Worm (Caenorhabditis elegans) whole organism, L3 larva: Measurements from ENCODE around the gene Y67H2A.10.

Source experiments
- R02D3.7 ChIP-seq: fragments of 150-350 bp; optimal IDR thresholded peaks from 2 replicates; lab custom pipeline; 2014; ENCODE audit warnings: missing biosample characterization, missing genetic modification characterization
- ZK546.5 ChIP-seq: sonication (generic microtip); optimal IDR thresholded peaks from 2 replicates; lab custom pipeline; 2017; ENCODE audit warnings: missing biosample characterization, missing genetic modification characterization
- aly-2 ChIP-seq: fragments of 150-350 bp; optimal IDR thresholded peaks from 2 replicates; lab custom pipeline; 2014; ENCODE audit warnings: missing biosample characterization, missing genetic modification characterization
- ama-1 ChIP-seq: fragments of 150-350 bp; optimal IDR thresholded peaks from 2 replicates; lab custom pipeline; 2018
- ceh-28 ChIP-seq: fragments of 150-350 bp; optimal IDR thresholded peaks from 2 replicates; lab custom pipeline; 2014; ENCODE audit warnings: missing biosample characterization, missing genetic modification reagents, missing genetic modification characterization
- egl-27 ChIP-seq: sonication (generic microtip); optimal IDR thresholded peaks from 4 replicates; lab custom pipeline; 2017; ENCODE audit warnings: missing biosample characterization, missing genetic modification reagents, missing genetic modification characterization
- egl-5 ChIP-seq: fragments of 150-350 bp; optimal IDR thresholded peaks from 2 replicates; lab custom pipeline; 2017; ENCODE audit warnings: missing biosample characterization, missing genetic modification reagents, missing genetic modification characterization, inconsistent platforms
- elt-1 ChIP-seq: fragments of 150-350 bp; optimal IDR thresholded peaks from 2 replicates; lab custom pipeline; 2014; ENCODE audit warnings: missing biosample characterization, missing genetic modification characterization
- elt-2 ChIP-seq: sonication (generic microtip); optimal IDR thresholded peaks from 2 replicates; lab custom pipeline; 2016; ENCODE audit warnings: missing genetic modification reagents, mild to moderate bottlenecking, missing genetic modification characterization, missing compliant biosample characterization
- eor-1 ChIP-seq, 2 experiments: fragments of 150-350 bp; optimal IDR thresholded peaks; 2 replicates each; lab custom pipeline; 2014 to 2018; ENCODE audit warnings: missing biosample characterization in 2 of 2, missing genetic modification characterization in 2 of 2
- fkh-10 ChIP-seq: sonication (generic microtip); optimal IDR thresholded peaks from 2 replicates; lab custom pipeline; 2017; ENCODE audit warnings: missing biosample characterization, missing genetic modification reagents, missing genetic modification characterization
- fkh-2 ChIP-seq: fragments of 150-350 bp; optimal IDR thresholded peaks from 2 replicates; lab custom pipeline; 2014; ENCODE audit warnings: missing biosample characterization, missing genetic modification reagents, missing genetic modification characterization
- fos-1 ChIP-seq: fragments of 150-350 bp; optimal IDR thresholded peaks from 2 replicates; lab custom pipeline; 2014; ENCODE audit warnings: missing biosample characterization, missing genetic modification characterization
- hmg-11 ChIP-seq: sonication (generic microtip); optimal IDR thresholded peaks from 2 replicates; lab custom pipeline; 2016; ENCODE audit warnings: missing genetic modification characterization, missing compliant biosample characterization
- jun-1 ChIP-seq: fragments of 150-350 bp; optimal IDR thresholded peaks from 2 replicates; lab custom pipeline; 2014; ENCODE audit warnings: missing biosample characterization, missing genetic modification reagents, missing genetic modification characterization
- lin-15B ChIP-seq: fragments of 150-350 bp; optimal IDR thresholded peaks from 2 replicates; lab custom pipeline; 2014; ENCODE audit warnings: missing biosample characterization, missing genetic modification characterization
- lin-39 ChIP-seq: fragments of 150-350 bp; optimal IDR thresholded peaks from 2 replicates; lab custom pipeline; 2018; ENCODE audit warnings: missing biosample characterization, missing genetic modification reagents, missing genetic modification characterization
- lsy-12 ChIP-seq: sonication (generic microtip); optimal IDR thresholded peaks from 2 replicates; lab custom pipeline; 2016; ENCODE audit warnings: mild to moderate bottlenecking, missing genetic modification characterization, missing compliant biosample characterization
- mdl-1 ChIP-seq: fragments of 150-350 bp; optimal IDR thresholded peaks from 2 replicates; lab custom pipeline; 2014; ENCODE audit warnings: missing biosample characterization, missing genetic modification characterization
- mml-1 ChIP-seq: fragments of 150-350 bp; sonication (generic microtip); optimal IDR thresholded peaks from 3 replicates; lab custom pipeline; 2014; ENCODE audit warnings: missing biosample characterization, missing genetic modification characterization
- nfya-1 ChIP-seq: sonication (generic microtip); optimal IDR thresholded peaks from 2 replicates; lab custom pipeline; 2017; ENCODE audit warnings: missing genetic modification characterization, mild to moderate bottlenecking, missing compliant biosample characterization, antibody characterized with exemption, moderate library complexity; ENCODE audit not compliant: insufficient read depth
- nhr-12 ChIP-seq: fragments of 150-350 bp; optimal IDR thresholded peaks from 2 replicates; lab custom pipeline; 2014; ENCODE audit warnings: missing biosample characterization, missing genetic modification characterization
- nhr-237 ChIP-seq: fragments of 150-350 bp; optimal IDR thresholded peaks from 2 replicates; lab custom pipeline; 2014; ENCODE audit warnings: missing biosample characterization, missing genetic modification characterization
- nhr-25 ChIP-seq: sonication (generic microtip); optimal IDR thresholded peaks from 2 replicates; lab custom pipeline; 2017; ENCODE audit warnings: missing biosample characterization, missing genetic modification characterization
- nhr-28 ChIP-seq: fragments of 150-350 bp; optimal IDR thresholded peaks from 2 replicates; lab custom pipeline; 2014; ENCODE audit warnings: missing biosample characterization, missing genetic modification characterization
- nhr-43 ChIP-seq: sonication (generic microtip); optimal IDR thresholded peaks from 2 replicates; lab custom pipeline; 2016; ENCODE audit warnings: mild to moderate bottlenecking, missing genetic modification characterization, missing compliant biosample characterization; ENCODE audit not compliant: poor library complexity, severe bottlenecking
- nhr-76 ChIP-seq: fragments of 150-350 bp; sonication (generic microtip); optimal IDR thresholded peaks from 5 replicates; lab custom pipeline; 2014; ENCODE audit warnings: missing biosample characterization, missing genetic modification characterization
- nhr-77 ChIP-seq: fragments of 150-350 bp; optimal IDR thresholded peaks from 2 replicates; lab custom pipeline; 2014; ENCODE audit warnings: missing biosample characterization, missing genetic modification characterization
- pha-4 ChIP-seq: fragments of 150-350 bp; optimal IDR thresholded peaks from 2 replicates; lab custom pipeline; 2014; ENCODE audit warnings: missing biosample characterization, missing genetic modification reagents, missing genetic modification characterization
- pqm-1 ChIP-seq: fragments of 150-350 bp; optimal IDR thresholded peaks from 2 replicates; lab custom pipeline; 2017; ENCODE audit warnings: missing biosample characterization, missing genetic modification characterization, inconsistent platforms
- sea-2 ChIP-seq: fragments of 150-350 bp; sonication (generic microtip); optimal IDR thresholded peaks from 4 replicates; lab custom pipeline; 2014; ENCODE audit warnings: missing biosample characterization, missing genetic modification reagents, missing genetic modification characterization
- skn-1 ChIP-seq: fragments of 150-350 bp; optimal IDR thresholded peaks from 2 replicates; lab custom pipeline; 2014; ENCODE audit warnings: missing biosample characterization, missing genetic modification characterization
- tbx-2 ChIP-seq: sonication (generic microtip); optimal IDR thresholded peaks from 2 replicates; lab custom pipeline; 2016; ENCODE audit warnings: mild to moderate bottlenecking, missing genetic modification characterization, missing compliant biosample characterization
- unc-62 ChIP-seq: fragments of 150-350 bp; sonication (generic microtip); optimal IDR thresholded peaks from 4 replicates; lab custom pipeline; 2014; ENCODE audit warnings: missing biosample characterization, missing genetic modification reagents, missing genetic modification characterization
- zag-1 ChIP-seq: fragments of 150-350 bp; optimal IDR thresholded peaks from 2 replicates; lab custom pipeline; 2014; ENCODE audit warnings: missing biosample characterization, missing genetic modification characterization
- ztf-11 ChIP-seq: fragments of 150-350 bp; optimal IDR thresholded peaks from 2 replicates; lab custom pipeline; 2014; ENCODE audit warnings: missing biosample characterization, missing genetic modification characterization
- ztf-4 ChIP-seq: fragments of 150-350 bp; optimal IDR thresholded peaks from 2 replicates; lab custom pipeline; 2014; ENCODE audit warnings: missing biosample characterization, missing genetic modification characterization

Y67H2A.10 gene

DNA sequence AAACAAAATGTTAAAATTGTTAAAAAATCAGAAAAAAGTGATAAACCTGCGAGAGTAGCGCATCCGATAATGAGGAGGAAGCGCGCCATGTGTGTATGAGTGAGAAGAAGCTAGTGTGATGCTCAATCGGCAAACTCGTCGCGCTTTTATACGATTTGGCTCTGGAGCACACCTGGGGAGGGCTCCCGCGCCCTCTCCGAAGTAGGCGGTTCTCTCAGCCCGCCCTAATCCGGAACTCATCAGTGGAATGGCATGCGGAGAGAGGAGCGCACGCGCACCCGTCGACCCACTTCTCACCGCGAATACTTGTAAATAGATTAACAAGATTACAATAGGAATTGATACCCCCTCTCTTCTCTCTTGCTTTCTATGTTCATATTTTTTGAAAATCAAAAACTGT, 42.0 kb upstream of the Y67H2A.10 start, which contains the start of gene pqn-74:
TSS of gene pqn-74 (minus strand) at position 122 of the 400 bp plus-strand sequence.
- no peak for TF ChIP-seq lin-39 (tag; lab: Kevin White, UChicago)
- no peak for TF ChIP-seq mml-1 (tag; lab: Kevin White, UChicago)
- peak; percentile 28 for TF ChIP-seq pha-4 (tag; lab: Kevin White, UChicago)
- no peak for TF ChIP-seq egl-5
- TF ChIP-seq, all 47 proteins: peak for 1

DNA sequence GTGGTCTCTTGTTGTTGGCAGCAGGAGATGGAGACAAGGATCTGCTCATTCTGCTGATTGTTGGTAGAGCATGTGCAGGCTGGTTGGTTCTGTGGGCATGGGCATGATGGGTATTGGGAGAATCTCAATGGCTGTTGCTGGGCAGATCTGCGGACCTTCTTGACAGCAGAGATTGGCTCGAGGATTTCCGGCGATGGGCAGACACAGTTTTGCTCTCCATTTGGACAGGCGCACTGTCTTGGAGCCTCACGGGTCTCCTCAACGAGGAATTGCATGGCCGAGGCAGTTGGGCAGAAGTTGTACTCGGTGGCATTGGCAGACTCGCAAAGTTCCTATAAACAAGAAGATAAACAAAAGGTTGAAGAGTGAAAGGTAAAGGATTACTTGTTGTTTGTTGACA, 41.2 kb upstream of the Y67H2A.10 start:
- peak; percentile 50 for TF ChIP-seq pha-4 (tag; lab: Kevin White, UChicago)
- no peak for TF ChIP-seq mdl-1 (tag; lab: Kevin White, UChicago)

DNA sequence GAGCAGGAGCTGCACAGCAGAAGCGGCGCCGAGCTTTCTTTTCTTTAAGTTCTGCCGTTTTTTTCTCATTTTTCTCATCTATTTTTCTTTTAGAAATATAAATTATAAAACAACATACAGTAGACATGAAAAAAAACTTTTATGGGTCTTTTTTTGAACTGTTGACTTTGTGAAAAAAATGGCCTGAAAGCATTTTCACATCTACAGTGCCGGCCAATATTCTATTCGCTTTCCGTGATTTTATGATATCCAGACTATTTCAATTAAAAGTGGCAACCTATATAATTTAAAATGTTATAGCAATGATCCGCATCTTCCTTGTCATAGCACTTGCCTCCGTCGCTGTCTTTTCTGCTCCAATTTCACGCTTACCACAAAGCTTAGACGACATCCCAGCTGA, 38.8 kb upstream of the Y67H2A.10 start, which contains the start of gene far-6:
TSS of gene far-6 (plus strand) at position 301 of the 400 bp plus-strand sequence.
- TF ChIP-seq R02D3.7 (no peak), nhr-12 (tag; lab: Kevin White, UChicago) (no peak), sea-2 (GFP tag; lab: Kevin White, UChicago) (no peak), nfya-1 (tag; lab: Kevin White, UChicago) (no peak), lsy-12 (tag; lab: Kevin White, UChicago) (no peak), aly-2 (no peak), nhr-28 (tag; lab: Kevin White, UChicago) (no peak), ztf-4 (tag; lab: Kevin White, UChicago) (no peak), fkh-2 (tag; lab: Kevin White, UChicago) (no peak), tbx-2 (no peak), pha-4 (tag; lab: Kevin White, UChicago) (no peak), nhr-237 (tag; lab: Kevin White, UChicago) (no peak), eor-1 (tag; optimal IDR thresholded peaks at IDR 0.05; lab: Kevin White, UChicago) (no peak), jun-1 (tag; lab: Kevin White, UChicago) (no peak), lin-15B (tag; lab: Kevin White, UChicago) (no peak), nhr-25 (no peak), mdl-1 (tag; lab: Kevin White, UChicago) (no peak), elt-1 (no peak), unc-62 (GFP tag; lab: Kevin White, UChicago) (no peak), zag-1 (tag; lab: Kevin White, UChicago) (no peak)
- TF ChIP-seq, all 47 proteins: peak for 0

- TF ChIP-seq elt-2 (tag; lab: Kevin White, UChicago) (peak; percentile 98), egl-27 (tag; lab: Kevin White, UChicago) (no peak), hmg-11 (tag; lab: Kevin White, UChicago) (no peak), fos-1 (tag; lab: Kevin White, UChicago) (no peak), skn-1 (tag; lab: Kevin White, UChicago) (no peak), fkh-10 (GFP tag; lab: Kevin White, UChicago) (no peak), lin-15B (tag; lab: Kevin White, UChicago) (no peak), fkh-2 (tag; lab: Kevin White, UChicago) (no peak), egl-5 (no peak), pha-4 (tag; lab: Kevin White, UChicago) (peak; percentile 49), ZK546.5 (tag; lab: Kevin White, UChicago) (no peak), zag-1 (tag; lab: Kevin White, UChicago) (no peak), sea-2 (GFP tag; lab: Kevin White, UChicago) (no peak), nhr-76 (tag; lab: Kevin White, UChicago) (no peak), ceh-28 (tag; lab: Kevin White, UChicago) (no peak), nhr-43 (tag; lab: Kevin White, UChicago) (no peak), nhr-237 (tag; lab: Kevin White, UChicago) (no peak), tbx-2 (no peak), nhr-25 (no peak), pqm-1 (tag; lab: Kevin White, UChicago) (peak; percentile 95), lin-39 (tag; lab: Kevin White, UChicago) (no peak), lsy-12 (tag; lab: Kevin White, UChicago) (no peak), jun-1 (tag; lab: Kevin White, UChicago) (peak; percentile 69), nfya-1 (tag; lab: Kevin White, UChicago) (no peak), unc-62 (GFP tag; lab: Kevin White, UChicago) (no peak), ama-1 (lab: Kevin White, UChicago) (no peak), ztf-4 (tag; lab: Kevin White, UChicago) (no peak), ztf-11 (tag; lab: Kevin White, UChicago) (no peak), nhr-77 (tag; lab: Kevin White, UChicago) (no peak)
Measured at ce11 chrIV:13327064-13327463, 37.8 kb upstream of the Y67H2A.10 start.
